Fruit fly (Drosophila melanogaster) whole organism, larva: ENCODE data around the gene Bgb.

Experiments used
- noc ChIP-seq: fragments of 200-800 bp; sonication (Bioruptor generic); optimal IDR thresholded peaks from 3 replicates; lab custom pipeline; 2019; ENCODE audit warnings: missing biosample characterization, mild to moderate bottlenecking, missing genetic modification characterization, moderate library complexity

Bgb gene

dm6 chr3L:1672627-1673026, 33.1 kb downstream of the Bgb start, which contains the start of gene CG13930:
Gene CG13930 (minus strand): TSS chr3L:1672727.
- no peak for TF ChIP-seq noc

- TF ChIP-seq noc: no peak
Measured at dm6 chr3L:1674381-1674780, 34.9 kb downstream of the Bgb start, which contains the start of gene CG7991. Gene CG7991 (plus strand): TSS chr3L:1674709.

dm6 chr3L:1675242-1675641, 35.7 kb downstream of the Bgb start:
- TF ChIP-seq noc: peak; percentile 17

dm6 chr3L:1676222-1676621, 36.7 kb downstream of the Bgb start:
- no peak for TF ChIP-seq noc

dm6 chr3L:1679394-1679793, 39.9 kb downstream of the Bgb start:
- no peak for TF ChIP-seq noc

dm6 chr3L:1683091-1683490, 43.6 kb downstream of the Bgb start:
- TF ChIP-seq noc: no peak

dm6 chr3L:1688161-1688560, 48.6 kb downstream of the Bgb start:
- TF ChIP-seq noc: no peak

- no peak for TF ChIP-seq noc
Measured at dm6 chr3L:1688569-1688968, 49.1 kb downstream of the Bgb start.
